Fruit fly (Drosophila melanogaster): ENCODE results near the gene rdx.

rdx gene

DNA sequence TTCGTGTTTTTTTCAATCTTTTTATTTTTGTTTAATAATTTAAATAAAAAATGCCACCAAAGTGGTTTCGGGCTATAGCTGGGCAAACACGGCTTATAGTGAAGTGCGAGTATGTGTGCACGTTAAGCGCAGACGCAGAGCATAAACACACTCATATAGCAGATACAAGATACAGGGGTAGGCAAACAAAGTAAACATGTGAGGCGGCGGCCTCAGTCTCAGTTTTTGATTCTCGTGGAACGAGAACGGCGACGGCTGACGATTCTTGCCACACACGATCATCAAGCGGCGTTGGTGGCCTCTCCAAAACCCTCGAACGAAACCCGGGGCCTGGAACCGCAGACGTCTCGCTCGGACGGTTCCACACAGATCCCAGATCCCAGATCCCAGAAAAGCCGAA is 41.7 kb downstream of the rdx start:
- 0 out of 3 replicates have a peak, but pooled peaks have one; percentile 35 for TF ChIP-seq CG4496 (GFP tag; IDR thresholded peaks at IDR 0.05)
- TF ChIP-seq CG34367 (tag; optimal IDR thresholded peaks at IDR 0.05): no peak
- TF ChIP-seq CG8159 (tag; optimal IDR thresholded peaks at IDR 0.05): no peak
- no peak for TF ChIP-seq CG15710 (tag; optimal IDR thresholded peaks at IDR 0.05)
- TF ChIP-seq CG32121 (GFP tag; IDR thresholded peaks at IDR 0.05): no peak
- no peak for TF ChIP-seq rn (GFP tag; IDR thresholded peaks at IDR 0.05)
- no peak for TF ChIP-seq EcR (GFP tag; optimal IDR thresholded peaks at IDR 0.05)
- no peak for TF ChIP-seq Pif1A (GFP tag; optimal IDR thresholded peaks at IDR 0.05)

DNA sequence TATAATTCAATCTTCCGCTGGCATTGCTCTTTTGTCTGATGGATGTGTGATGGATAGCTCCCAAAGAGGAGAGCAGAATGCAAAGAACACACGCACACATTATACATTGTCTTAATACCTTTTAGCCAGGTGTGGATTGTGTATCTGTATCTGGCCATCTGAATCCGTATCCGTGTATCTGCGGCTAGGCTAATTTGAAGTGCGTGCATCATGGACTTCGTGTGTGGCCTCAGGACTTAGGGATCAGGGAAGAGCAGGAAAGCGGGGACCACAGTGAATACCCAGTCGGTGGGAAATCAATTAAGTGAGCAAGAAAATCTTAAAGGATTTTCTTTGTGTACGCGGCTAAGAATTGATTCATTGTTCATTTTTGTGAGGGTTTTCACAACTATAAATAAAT is 42.4 kb downstream of the rdx start:
- TF ChIP-seq CG8159 (tag; optimal IDR thresholded peaks at IDR 0.05) (peak; percentile 44), fd96Ca (GFP tag; IDR thresholded peaks at IDR 0.05) (no peak), CG9948 (tag; optimal IDR thresholded peaks at IDR 0.05) (peak; percentile 39), Pif1B (GFP tag; optimal IDR thresholded peaks at IDR 0.05) (no peak), CG17806 (tag; optimal IDR thresholded peaks at IDR 0.05) (peak; percentile 23), CG12605 (GFP tag; IDR thresholded peaks at IDR 0.05) (no peak), Snoo (tag; optimal IDR thresholded peaks at IDR 0.05) (no peak), CG14655 (GFP tag; optimal IDR thresholded peaks at IDR 0.05) (peak; percentile 13), CG10348 (GFP tag; IDR thresholded peaks at IDR 0.05) (no peak), D1 (tag; optimal IDR thresholded peaks at IDR 0.05) (no peak), CG34367 (tag; optimal IDR thresholded peaks at IDR 0.05) (no peak)

DNA sequence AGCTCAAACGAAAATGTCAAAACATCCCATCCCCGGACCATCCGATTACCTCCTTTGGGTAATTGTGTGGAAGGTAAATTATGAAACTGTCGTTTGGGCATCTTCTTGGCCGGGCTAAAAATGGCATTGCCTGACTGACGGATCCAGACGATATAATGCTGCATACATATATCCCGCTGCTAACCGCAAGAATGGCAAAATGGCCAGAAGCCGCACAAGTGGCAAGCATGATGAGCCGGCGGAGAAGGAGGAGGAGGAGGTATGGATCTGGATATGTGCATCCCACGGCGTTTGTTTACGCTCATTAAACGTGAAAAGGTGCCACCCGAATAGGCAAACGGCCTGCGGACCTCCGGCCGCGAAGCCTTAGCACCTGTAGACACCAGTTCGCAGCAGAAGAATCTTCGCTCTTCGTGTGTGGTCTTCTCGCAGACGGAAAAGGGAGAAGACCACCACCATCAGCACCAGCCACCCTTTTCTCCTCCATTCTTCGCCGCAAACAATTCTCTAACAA is 42.9 kb downstream of the rdx start:
- TF ChIP-seq Pif1A (GFP tag; optimal IDR thresholded peaks at IDR 0.05): no peak
- TF ChIP-seq CG34367 (tag; optimal IDR thresholded peaks at IDR 0.05): no peak
- peak; percentile 52 for TF ChIP-seq gl (tag; optimal IDR thresholded peaks at IDR 0.05)

DNA sequence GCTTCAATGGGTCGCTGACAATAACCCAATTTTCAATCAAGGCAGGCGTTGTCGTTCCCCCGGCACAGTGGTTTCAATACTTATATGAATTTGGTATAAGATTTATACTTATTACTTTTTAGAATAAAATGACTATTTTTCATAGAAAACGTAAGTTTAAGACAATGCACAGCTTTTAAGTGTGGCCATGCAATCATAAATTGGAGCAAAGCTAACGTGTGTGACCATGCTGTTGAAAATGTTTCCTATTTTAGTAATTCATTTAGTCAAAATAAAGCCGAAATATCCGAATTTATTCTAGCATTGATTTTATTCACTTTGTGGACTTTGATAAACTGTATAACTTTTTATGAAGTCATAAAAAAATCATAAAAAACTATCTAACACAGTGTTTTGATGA is 45.2 kb downstream of the rdx start:
- no peak for TF ChIP-seq CG32121 (GFP tag; IDR thresholded peaks at IDR 0.05)
- no peak for TF ChIP-seq D1 (tag; optimal IDR thresholded peaks at IDR 0.05)
- no peak for TF ChIP-seq CG12605 (GFP tag; IDR thresholded peaks at IDR 0.05)
- no peak for TF ChIP-seq CG34367 (tag; optimal IDR thresholded peaks at IDR 0.05)
- no peak for TF ChIP-seq CG9948 (tag; optimal IDR thresholded peaks at IDR 0.05)
- no peak for TF ChIP-seq fd96Ca (GFP tag; IDR thresholded peaks at IDR 0.05)
- no peak for TF ChIP-seq rn (GFP tag; IDR thresholded peaks at IDR 0.05)
- TF ChIP-seq Ets98B (GFP tag; IDR thresholded peaks at IDR 0.05): no peak
- no peak for TF ChIP-seq EcR (GFP tag; optimal IDR thresholded peaks at IDR 0.05)
- no peak for TF ChIP-seq Pif1A (GFP tag; optimal IDR thresholded peaks at IDR 0.05)
- TF ChIP-seq CG8159 (tag; optimal IDR thresholded peaks at IDR 0.05): no peak
- TF ChIP-seq CG13204 (GFP tag; optimal IDR thresholded peaks at IDR 0.05): no peak
- TF ChIP-seq CG17806 (tag; optimal IDR thresholded peaks at IDR 0.05): no peak
- TF ChIP-seq Snoo (tag; optimal IDR thresholded peaks at IDR 0.05): no peak
- no peak for TF ChIP-seq CG4496 (GFP tag; IDR thresholded peaks at IDR 0.05)
- TF ChIP-seq CG14655 (GFP tag; optimal IDR thresholded peaks at IDR 0.05): no peak
- no peak for TF ChIP-seq CG10348 (GFP tag; IDR thresholded peaks at IDR 0.05)
- no peak for TF ChIP-seq CG15710 (tag; optimal IDR thresholded peaks at IDR 0.05)
- no peak for TF ChIP-seq Pif1B (GFP tag; optimal IDR thresholded peaks at IDR 0.05)
- no peak for TF ChIP-seq CG8301 (tag; optimal IDR thresholded peaks at IDR 0.05)

DNA sequence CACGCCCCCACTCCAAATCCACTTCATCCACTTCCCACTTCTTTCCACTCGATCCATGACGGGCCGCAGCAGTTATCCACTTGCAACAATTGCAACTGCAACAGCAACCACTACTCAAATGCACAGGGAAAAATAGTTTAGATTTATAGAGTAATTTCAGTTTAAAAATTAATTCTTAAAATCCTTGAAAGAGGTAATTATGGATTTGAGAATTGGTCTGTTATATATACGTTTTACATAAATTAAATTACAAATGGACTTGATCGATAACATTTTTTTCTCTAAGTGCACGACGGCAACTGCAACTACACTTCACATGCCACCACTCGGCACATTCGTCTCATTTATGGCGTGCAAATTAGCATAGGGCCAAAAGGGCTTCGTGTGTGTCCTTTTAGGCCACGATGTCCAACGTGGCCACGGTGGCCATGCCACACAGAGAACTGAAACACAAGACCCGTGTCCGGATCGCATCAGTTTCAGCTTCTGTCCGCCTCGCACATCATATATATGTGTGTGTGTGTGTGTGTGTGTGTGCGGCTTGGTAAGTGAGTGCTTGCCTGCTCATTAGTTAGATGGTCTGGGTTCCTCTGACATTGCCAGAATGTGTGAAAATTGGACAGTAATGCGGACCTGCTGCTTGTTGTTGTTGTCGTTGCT is 46.8 kb downstream of the rdx start:
- peak; percentile 89 for TF ChIP-seq CG17806 (tag; optimal IDR thresholded peaks at IDR 0.05)
- TF ChIP-seq Pif1B (GFP tag; optimal IDR thresholded peaks at IDR 0.05): peak; percentile 77
- peak; percentile 89 for TF ChIP-seq CG8301 (tag; optimal IDR thresholded peaks at IDR 0.05)
- peak; percentile 91 for TF ChIP-seq CG8159 (tag; optimal IDR thresholded peaks at IDR 0.05)
- TF ChIP-seq rn (GFP tag; IDR thresholded peaks at IDR 0.05): peak; percentile 79
- peak; percentile 86 for TF ChIP-seq CG12605 (GFP tag; IDR thresholded peaks at IDR 0.05)
- peak; percentile 80 for TF ChIP-seq D1 (tag; optimal IDR thresholded peaks at IDR 0.05)
- TF ChIP-seq fd96Ca (GFP tag; IDR thresholded peaks at IDR 0.05): no peak; the same call in 2 of the 3 replicates
- TF ChIP-seq CG34367 (tag; optimal IDR thresholded peaks at IDR 0.05): peak; percentile 83
- peak; percentile 85 for TF ChIP-seq Pif1A (GFP tag; optimal IDR thresholded peaks at IDR 0.05)
- TF ChIP-seq CG15710 (tag; optimal IDR thresholded peaks at IDR 0.05): peak; percentile 87
- peak; percentile 18 for TF ChIP-seq EcR (GFP tag; optimal IDR thresholded peaks at IDR 0.05)
- TF ChIP-seq CG32121 (GFP tag; IDR thresholded peaks at IDR 0.05): peak; percentile 86
- TF ChIP-seq Snoo (tag; optimal IDR thresholded peaks at IDR 0.05): peak; percentile 50
- TF ChIP-seq Ets98B (GFP tag; IDR thresholded peaks at IDR 0.05): peak; percentile 81
- peak; percentile 90 for TF ChIP-seq CG9948 (tag; optimal IDR thresholded peaks at IDR 0.05)
- peak; percentile 91 for TF ChIP-seq CG4496 (GFP tag; IDR thresholded peaks at IDR 0.05)
- peak; percentile 79 for TF ChIP-seq gl (tag; optimal IDR thresholded peaks at IDR 0.05)
- TF ChIP-seq CG10348 (GFP tag; IDR thresholded peaks at IDR 0.05): 0 out of 2 replicates have a peak, but pooled peaks have one; percentile 22
- peak; percentile 37 for TF ChIP-seq CG13204 (GFP tag; optimal IDR thresholded peaks at IDR 0.05)
- peak; percentile 92 for TF ChIP-seq CG14655 (GFP tag; optimal IDR thresholded peaks at IDR 0.05)
